Worm (Caenorhabditis elegans): ENCODE measurements around the gene nlp-11.

ce11 chrII:9671308-9671707 is 20.4 kb downstream of the nlp-11 start, which contains the start of gene ZK1320.7:
- TF ChIP-seq mep-1 (tag; optimal IDR thresholded peaks at IDR 0.05) (no peak), ces-1 (GFP tag; optimal IDR thresholded peaks at IDR 0.05) (no peak), unc-62 (GFP tag; optimal IDR thresholded peaks at IDR 0.05) (no peak), nhr-76 (tag; optimal IDR thresholded peaks at IDR 0.05) (no peak), ztf-11 (tag; optimal IDR thresholded peaks at IDR 0.05) (no peak), pha-4 (tag; optimal IDR thresholded peaks at IDR 0.05) (no peak), snpc-4 (tag; optimal IDR thresholded peaks at IDR 0.05) (no peak), nhr-237 (tag; optimal IDR thresholded peaks at IDR 0.05) (no peak), unc-120 (tag; optimal IDR thresholded peaks at IDR 0.05; ENCODE audit: poor library complexity, severe bottlenecking) (no peak), nhr-12 (tag; optimal IDR thresholded peaks at IDR 0.05) (no peak), nhr-28 (tag; optimal IDR thresholded peaks at IDR 0.05) (no peak), lsy-2 (tag; optimal IDR thresholded peaks at IDR 0.05) (no peak), unc-39 (tag; optimal IDR thresholded peaks at IDR 0.05) (no peak), blmp-1 (tag; optimal IDR thresholded peaks at IDR 0.05) (no peak)

Measured in whole organism, mixed stage, embryonic.